Fruit fly (Drosophila melanogaster): Measurements from ENCODE around the gene Men.
A peak's percentile ranks its signal among the peaks of the same experiment; 100 is the strongest.

Gene Men

DNA sequence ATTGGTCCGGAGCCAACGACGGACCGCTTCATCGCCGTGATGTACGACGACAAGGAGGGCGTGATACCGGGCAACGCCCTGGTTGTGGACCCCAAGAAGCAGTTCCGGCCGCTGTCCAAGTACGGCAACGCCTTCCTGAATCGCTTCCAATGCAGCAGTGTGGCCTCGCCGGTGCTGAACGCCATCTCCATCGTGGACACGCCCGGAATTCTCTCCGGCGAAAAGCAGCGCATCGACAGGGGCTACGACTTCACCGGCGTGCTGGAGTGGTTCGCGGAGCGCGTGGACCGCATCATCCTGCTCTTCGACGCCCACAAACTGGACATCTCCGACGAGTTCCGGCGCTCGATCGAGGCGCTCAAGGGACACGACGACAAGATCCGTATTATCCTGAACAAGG is 23.9 kb downstream of the Men start:
- TF ChIP-seq CG6276 (GFP tag; optimal IDR thresholded peaks at IDR 0.05): no peak

DNA sequence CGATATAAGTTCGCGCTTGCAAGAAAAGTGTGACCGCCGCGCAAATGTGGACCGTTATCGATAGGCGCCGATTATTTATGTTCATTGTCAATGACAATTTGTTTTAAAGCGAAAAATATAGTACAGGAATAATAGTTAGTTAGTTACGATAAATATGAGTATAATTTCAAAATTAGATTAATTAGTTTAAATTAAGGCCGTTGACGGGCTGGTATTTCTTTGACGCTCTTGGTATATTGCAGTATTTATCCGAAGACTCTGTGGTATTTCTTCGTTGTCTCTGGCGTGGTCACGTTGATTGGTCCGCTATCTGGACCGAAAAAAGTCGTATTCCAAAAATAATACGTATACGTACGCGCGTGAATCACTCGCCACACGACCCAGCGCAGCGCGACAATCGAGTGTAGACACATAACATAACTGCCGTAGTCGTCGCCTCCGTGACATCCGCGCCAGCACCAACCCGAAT is 24.6 kb downstream of the Men start:
- TF ChIP-seq esn (GFP tag; optimal IDR thresholded peaks at IDR 0.05): peak; percentile 17
- TF ChIP-seq CG16779 (tag; optimal IDR thresholded peaks at IDR 0.05): no peak
- peak; percentile 20 for TF ChIP-seq CG1621 (tag; optimal IDR thresholded peaks at IDR 0.05)
- no peak for TF ChIP-seq Gug (GFP tag; IDR thresholded peaks at IDR 0.05)
- TF ChIP-seq Sox15 (GFP tag; optimal IDR thresholded peaks at IDR 0.05): no peak
- TF ChIP-seq Sox102F (GFP tag; optimal IDR thresholded peaks at IDR 0.05): no peak
- TF ChIP-seq Hr4 (GFP tag; optimal IDR thresholded peaks at IDR 0.05): no peak
- TF ChIP-seq svp (GFP tag): no peak
- TF ChIP-seq topi (GFP tag; optimal IDR thresholded peaks at IDR 0.05): no peak
- peak; percentile 28 for TF ChIP-seq Sox14 (GFP tag; optimal IDR thresholded peaks at IDR 0.05)
- peak; percentile 66 for TF ChIP-seq vri (GFP tag; optimal IDR thresholded peaks at IDR 0.05)
- no peak for TF ChIP-seq eg (GFP tag; IDR thresholded peaks at IDR 0.05)
- no peak for TF ChIP-seq cyc (GFP tag; optimal IDR thresholded peaks at IDR 0.05)
- no peak for TF ChIP-seq CG3032 (tag; optimal IDR thresholded peaks at IDR 0.05)
- peak; percentile 88 for TF ChIP-seq fkh (GFP tag; optimal IDR thresholded peaks at IDR 0.05)
- peak; percentile 59 for TF ChIP-seq Eip78C (GFP tag)
- no peak for TF ChIP-seq Lpt (GFP tag; optimal IDR thresholded peaks at IDR 0.05)
- peak; percentile 31 for TF ChIP-seq Eip93F (GFP tag; optimal IDR thresholded peaks at IDR 0.05)

DNA sequence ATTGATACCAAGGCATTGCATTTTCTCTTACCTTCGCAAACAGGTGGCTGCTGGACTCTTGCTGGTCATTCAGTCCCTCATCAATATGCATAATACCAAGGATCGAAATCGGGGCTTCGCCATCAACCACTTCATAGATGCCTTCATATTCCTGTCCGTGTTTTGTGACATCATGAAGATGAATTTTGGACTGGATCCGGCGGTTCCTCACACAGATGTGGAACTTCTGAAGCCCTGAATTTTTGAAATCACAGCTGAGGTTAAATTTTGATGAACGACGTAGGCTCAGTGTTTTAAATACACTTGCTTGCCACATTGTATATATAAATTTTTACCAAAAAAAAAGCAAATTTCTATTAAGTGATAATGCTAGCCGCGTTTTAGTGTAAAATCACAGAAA is 25.2 kb downstream of the Men start, which contains the start of gene Past1:
Gene Past1, plus strand, starts transcription at position 301 of the 400 bp plus-strand sequence.
- TF ChIP-seq svp (GFP tag): peak; percentile 53
- TF ChIP-seq Met (GFP tag; optimal IDR thresholded peaks at IDR 0.05): no peak

DNA sequence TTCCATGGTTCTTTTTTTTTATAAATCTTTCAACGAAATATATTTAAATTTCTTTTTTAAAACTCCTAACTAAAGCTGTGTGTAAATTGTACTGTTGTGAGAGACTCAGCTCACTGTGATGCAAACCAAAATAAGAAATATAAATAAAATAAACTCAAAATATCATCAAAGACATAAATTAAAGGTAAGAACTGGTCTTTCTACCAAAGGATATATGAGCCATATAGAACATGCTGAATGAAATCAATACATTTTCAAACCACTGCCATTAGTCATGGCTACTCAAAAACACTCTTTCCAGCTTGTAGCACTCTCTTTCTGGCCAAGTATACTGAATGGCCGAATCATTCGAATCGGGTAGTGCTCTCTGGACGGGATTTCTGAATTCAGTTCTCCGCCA is 27.5 kb downstream of the Men start, which contains the start of the genes CG14391 and NijC:
Gene CG14391, minus strand, starts transcription at position 101 of the 400 bp plus-strand sequence.
Gene NijC, plus strand, starts transcription at position 388 of the 400 bp plus-strand sequence.
- TF ChIP-seq CG6854 (GFP tag; optimal IDR thresholded peaks at IDR 0.05) (no peak), CG8119 (GFP tag; IDR thresholded peaks at IDR 0.05) (no peak), CG6276 (GFP tag; optimal IDR thresholded peaks at IDR 0.05) (no peak), acj6 (GFP tag; optimal IDR thresholded peaks at IDR 0.05) (no peak), CG8632 (GFP tag; optimal IDR thresholded peaks at IDR 0.05) (no peak), net (GFP tag; optimal IDR thresholded peaks at IDR 0.05) (no peak), lz (GFP tag; optimal IDR thresholded peaks at IDR 0.05) (no peak), pdm3 (GFP tag; optimal IDR thresholded peaks at IDR 0.05) (no peak), Hr38 (GFP tag; optimal IDR thresholded peaks at IDR 0.05) (no peak), CG6163 (GFP tag; IDR thresholded peaks at IDR 0.05) (no peak), Met (GFP tag; optimal IDR thresholded peaks at IDR 0.05) (no peak), dsx (GFP tag; optimal IDR thresholded peaks at IDR 0.05; ENCODE audit: poor library complexity, severe bottlenecking) (no peak), CG8319 (GFP tag; optimal IDR thresholded peaks at IDR 0.05) (no peak), CG10669 (GFP tag; optimal IDR thresholded peaks at IDR 0.05) (no peak), cyc (GFP tag; optimal IDR thresholded peaks at IDR 0.05) (no peak), ss (GFP tag; optimal IDR thresholded peaks at IDR 0.05) (no peak), OdsH (GFP tag; optimal IDR thresholded peaks at IDR 0.05) (no peak), CG10631 (GFP tag; optimal IDR thresholded peaks at IDR 0.05) (no peak)

DNA sequence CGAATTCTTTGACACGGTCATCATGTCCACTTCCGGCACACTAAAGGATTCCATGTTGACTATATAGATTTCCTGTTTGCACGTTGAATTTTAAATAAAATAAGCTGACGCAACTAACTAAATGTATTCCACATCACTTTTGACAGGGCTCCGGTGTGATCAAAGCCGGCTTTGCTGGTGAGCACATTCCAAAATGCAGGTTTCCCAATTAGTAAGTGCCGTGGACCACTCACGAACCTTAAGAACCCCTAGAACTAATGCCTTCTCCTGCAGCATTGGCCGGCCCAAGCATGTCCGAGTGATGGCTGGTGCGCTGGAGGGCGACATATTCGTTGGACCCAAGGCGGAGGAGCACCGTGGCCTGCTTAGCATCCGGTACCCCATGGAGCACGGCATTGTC is 29.7 kb downstream of the Men start, which contains the start of gene CG31347:
Gene CG31347, minus strand, starts transcription at position 101 of the 400 bp plus-strand sequence.
- TF ChIP-seq CG8632 (GFP tag; optimal IDR thresholded peaks at IDR 0.05) (no peak), dac (GFP tag; optimal IDR thresholded peaks at IDR 0.05) (no peak), ss (GFP tag; optimal IDR thresholded peaks at IDR 0.05) (no peak), Met (GFP tag; optimal IDR thresholded peaks at IDR 0.05) (no peak), topi (GFP tag; optimal IDR thresholded peaks at IDR 0.05) (no peak), CG15336 (GFP tag; IDR thresholded peaks at IDR 0.05) (no peak), CG32006 (GFP tag; optimal IDR thresholded peaks at IDR 0.05) (no peak), fd85E (GFP tag; optimal IDR thresholded peaks at IDR 0.05) (no peak), CG10631 (GFP tag; optimal IDR thresholded peaks at IDR 0.05) (no peak), CG8319 (GFP tag; optimal IDR thresholded peaks at IDR 0.05) (no peak), CG10669 (GFP tag; optimal IDR thresholded peaks at IDR 0.05) (no peak), CG7368 (GFP tag; optimal IDR thresholded peaks at IDR 0.05) (no peak), CG34406 (GFP tag; optimal IDR thresholded peaks at IDR 0.05) (no peak), Eip75B (GFP tag; optimal IDR thresholded peaks at IDR 0.05) (no peak), CG11762 (GFP tag; optimal IDR thresholded peaks at IDR 0.05; ENCODE audit: insufficient read depth) (no peak), CG6854 (GFP tag; optimal IDR thresholded peaks at IDR 0.05) (no peak)

All from whole organism, prepupa.